Fruit fly (Drosophila melanogaster) whole organism, embryonic: ENCODE measurements around the gene CG33235.

Source experiments
- B-H2 ChIP-seq: fragments of 200-800 bp; sonication (Bioruptor generic); optimal IDR thresholded peaks from 2 replicates; lab custom pipeline; 2018; ENCODE audit warnings: missing biosample characterization, mild to moderate bottlenecking, missing genetic modification characterization
- BEAF-32 ChIP-seq: fragments of 200-800 bp; sonication (Bioruptor generic); optimal IDR thresholded peaks from 3 replicates; lab custom pipeline; 2017; ENCODE audit warnings: missing biosample characterization, missing genetic modification characterization, mild to moderate bottlenecking, moderate library complexity, missing genetic modification reagents
- C15 ChIP-seq: fragments of 200-800 bp; sonication (Bioruptor generic); IDR thresholded peaks from 3 replicates; pipeline ENCODE4 v1.3.6; 2022; ENCODE audit warnings: missing biosample characterization, missing genetic modification characterization
- CG11560 ChIP-seq: fragments of 200-800 bp; sonication (Bioruptor generic); IDR thresholded peaks from 3 replicates; pipeline ENCODE4 v1.3.6; 2022; ENCODE audit warnings: missing biosample characterization, missing genetic modification characterization
- CG12071 ChIP-seq: fragments of 200-800 bp; sonication (Bioruptor generic); optimal IDR thresholded peaks from 3 replicates; lab custom pipeline; 2018; ENCODE audit warnings: missing biosample characterization, mild to moderate bottlenecking, missing genetic modification characterization
- CG12104 ChIP-seq: fragments of 200-800 bp; sonication (Bioruptor generic); optimal IDR thresholded peaks from 3 replicates; lab custom pipeline; 2016; ENCODE audit warnings: missing biosample characterization, missing genetic modification characterization
- CG13123 ChIP-seq: fragments of 200-800 bp; sonication (Bioruptor generic); optimal IDR thresholded peaks from 2 replicates; lab custom pipeline; 2016; ENCODE audit warnings: missing biosample characterization, missing genetic modification characterization
- CG13775 ChIP-seq: fragments of 200-800 bp; sonication (Bioruptor generic); optimal IDR thresholded peaks from 3 replicates; lab custom pipeline; 2017; ENCODE audit warnings: missing biosample characterization, mild to moderate bottlenecking, missing genetic modification characterization
- CG14965 ChIP-seq: fragments of 200-800 bp; sonication (Bioruptor generic); optimal IDR thresholded peaks from 2 replicates; lab custom pipeline; 2016; ENCODE audit warnings: missing biosample characterization, missing genetic modification characterization, borderline replicate concordance
- CG15011 ChIP-seq: fragments of 200-800 bp; sonication (Bioruptor generic); optimal IDR thresholded peaks from 3 replicates; lab custom pipeline; 2018; ENCODE audit warnings: missing biosample characterization, mild to moderate bottlenecking, missing genetic modification characterization
- CG16779 ChIP-seq: fragments of 200-800 bp; sonication (Bioruptor generic); IDR thresholded peaks from 2 replicates; pipeline ENCODE4 v1.3.6; 2022; ENCODE audit warnings: missing biosample characterization, missing genetic modification characterization
- CG18262 ChIP-seq: fragments of 200-800 bp; optimal IDR thresholded peaks from 3 replicates; lab custom pipeline; 2019; ENCODE audit warnings: missing biosample characterization, mild to moderate bottlenecking, missing genetic modification characterization, moderate library complexity
- CG2199 ChIP-seq: fragments of 200-800 bp; sonication (Bioruptor generic); IDR thresholded peaks from 3 replicates; pipeline ENCODE4 v1.3.6; 2022; ENCODE audit warnings: missing biosample characterization, missing genetic modification characterization
- CG2678 ChIP-seq: fragments of 200-800 bp; sonication (Bioruptor generic); optimal IDR thresholded peaks from 3 replicates; lab custom pipeline; 2019; ENCODE audit warnings: missing biosample characterization, mild to moderate bottlenecking, missing genetic modification characterization, moderate library complexity
- CG2712 ChIP-seq: fragments of 200-800 bp; optimal IDR thresholded peaks from 3 replicates; lab custom pipeline; 2019; ENCODE audit warnings: missing biosample characterization, mild to moderate bottlenecking, missing genetic modification characterization, moderate library complexity
- CG6683 ChIP-seq: fragments of 200-800 bp; sonication (Bioruptor generic); optimal IDR thresholded peaks from 2 replicates; lab custom pipeline; 2017; ENCODE audit warnings: missing biosample characterization, mild to moderate bottlenecking, missing genetic modification characterization, missing genetic modification reagents
- CG8290 ChIP-seq, 3 experiments: fragments of 200-800 bp; sonication (Bioruptor generic); optimal IDR thresholded peaks; 2 replicates each; lab custom pipeline; 2016 to 2019; ENCODE audit warnings: missing biosample characterization in 3 of 3, missing genetic modification characterization in 3 of 3, mild to moderate bottlenecking in 2 of 3, moderate library complexity in 1 of 3
- CG9437 ChIP-seq: fragments of 200-800 bp; sonication (Bioruptor generic); optimal IDR thresholded peaks from 2 replicates; lab custom pipeline; 2018; ENCODE audit warnings: missing biosample characterization, mild to moderate bottlenecking, missing genetic modification characterization
- CG9876 ChIP-seq: fragments of 200-800 bp; sonication (Bioruptor generic); optimal IDR thresholded peaks from 2 replicates; lab custom pipeline; 2016; ENCODE audit warnings: missing biosample characterization, missing genetic modification characterization
- Deaf1 ChIP-seq: fragments of 200-800 bp; optimal IDR thresholded peaks from 3 replicates; lab custom pipeline; 2019; ENCODE audit warnings: missing biosample characterization, mild to moderate bottlenecking, missing genetic modification characterization, moderate library complexity
- Ets97D ChIP-seq: fragments of 200-800 bp; sonication (Bioruptor generic); optimal IDR thresholded peaks from 3 replicates; lab custom pipeline; 2016; ENCODE audit warnings: missing biosample characterization, missing genetic modification characterization
- Fer3 ChIP-seq: fragments of 200-800 bp; sonication (Bioruptor generic); optimal IDR thresholded peaks from 2 replicates; lab custom pipeline; 2018; ENCODE audit warnings: missing biosample characterization, mild to moderate bottlenecking, missing genetic modification characterization, moderate library complexity
- Mad ChIP-seq: fragments of 200-800 bp; sonication (Bioruptor generic); optimal IDR thresholded peaks from 2 replicates; lab custom pipeline; 2016; ENCODE audit warnings: missing biosample characterization, missing genetic modification characterization
- Max ChIP-seq: fragments of 200-800 bp; sonication (Bioruptor generic); optimal IDR thresholded peaks from 2 replicates; lab custom pipeline; 2016; ENCODE audit warnings: missing biosample characterization, mild to moderate bottlenecking, missing genetic modification characterization
- Spps ChIP-seq: fragments of 200-800 bp; sonication (Bioruptor generic); optimal IDR thresholded peaks from 2 replicates; lab custom pipeline; 2018; ENCODE audit warnings: missing biosample characterization, mild to moderate bottlenecking, missing genetic modification characterization
- YL-1 ChIP-seq: fragments of 200-800 bp; sonication (Bioruptor generic); optimal IDR thresholded peaks from 3 replicates; lab custom pipeline; 2017; ENCODE audit warnings: missing biosample characterization, mild to moderate bottlenecking, missing genetic modification characterization
- ara ChIP-seq: fragments of 200-800 bp; sonication (Bioruptor generic); IDR thresholded peaks from 2 replicates; pipeline ENCODE4 v1.3.6; 2022; ENCODE audit warnings: missing biosample characterization, missing genetic modification characterization
- cad ChIP-seq: fragments of >200 bp; optimal IDR thresholded peaks from 2 replicates; lab custom pipeline; 2017; ENCODE audit warnings: missing biosample characterization, missing genetic modification characterization
- chinmo ChIP-seq: fragments of 200-800 bp; sonication (Bioruptor generic); IDR thresholded peaks from 4 replicates; pipeline ENCODE4 v1.3.6; 2022; ENCODE audit warnings: missing biosample characterization, missing genetic modification characterization; ENCODE audit not compliant: partially characterized antibody
- chn ChIP-seq: fragments of 200-800 bp; sonication (Bioruptor generic); optimal IDR thresholded peaks from 2 replicates; lab custom pipeline; 2016; ENCODE audit warnings: missing biosample characterization, missing genetic modification characterization
- crc ChIP-seq: fragments of 200-800 bp; sonication (Bioruptor generic); optimal IDR thresholded peaks from 2 replicates; lab custom pipeline; 2016; ENCODE audit warnings: missing biosample characterization, missing genetic modification characterization
- fd102C ChIP-seq: fragments of 200-800 bp; sonication (Bioruptor generic); optimal IDR thresholded peaks from 2 replicates; lab custom pipeline; 2018; ENCODE audit warnings: missing biosample characterization, mild to moderate bottlenecking, missing genetic modification characterization, moderate library complexity
- gcm ChIP-seq: fragments of 200-800 bp; sonication (Bioruptor generic); optimal IDR thresholded peaks from 2 replicates; lab custom pipeline; 2019; ENCODE audit warnings: missing biosample characterization, mild to moderate bottlenecking, missing genetic modification characterization, moderate library complexity
- jigr1 ChIP-seq: fragments of 200-800 bp; sonication (Bioruptor generic); IDR thresholded peaks from 3 replicates; pipeline ENCODE4 v1.3.6; 2022; ENCODE audit warnings: missing biosample characterization, missing genetic modification characterization
- knrl ChIP-seq: fragments of 200-800 bp; sonication (Bioruptor generic); IDR thresholded peaks from 3 replicates; pipeline ENCODE4 v1.3.6; 2022; ENCODE audit warnings: missing biosample characterization, missing genetic modification characterization; ENCODE audit not compliant: partially characterized antibody
- lab ChIP-seq: fragments of 200-800 bp; sonication (Bioruptor generic); optimal IDR thresholded peaks from 3 replicates; lab custom pipeline; 2017; ENCODE audit warnings: missing biosample characterization, missing genetic modification characterization, mild to moderate bottlenecking, moderate library complexity, missing genetic modification reagents
- lilli ChIP-seq: fragments of 200-800 bp; sonication (Bioruptor generic); optimal IDR thresholded peaks from 3 replicates; lab custom pipeline; 2016; ENCODE audit warnings: missing biosample characterization, missing genetic modification characterization
- nerfin-2 ChIP-seq: fragments of 200-800 bp; sonication (Bioruptor generic); IDR thresholded peaks from 2 replicates; pipeline ENCODE4 v1.3.6; 2022; ENCODE audit warnings: missing biosample characterization, missing genetic modification characterization; ENCODE audit not compliant: partially characterized antibody
- nom ChIP-seq: fragments of 200-800 bp; sonication (Bioruptor generic); optimal IDR thresholded peaks from 2 replicates; lab custom pipeline; 2017; ENCODE audit warnings: missing biosample characterization, missing genetic modification characterization, mild to moderate bottlenecking, moderate library complexity, missing genetic modification reagents
- slou ChIP-seq: fragments of 200-800 bp; sonication (Bioruptor generic); optimal IDR thresholded peaks from 3 replicates; lab custom pipeline; 2016; ENCODE audit warnings: missing biosample characterization, missing genetic modification characterization
- slp2 ChIP-seq: fragments of 200-800 bp; sonication (Bioruptor generic); optimal IDR thresholded peaks from 2 replicates; lab custom pipeline; 2016; ENCODE audit warnings: missing biosample characterization, missing genetic modification characterization
- sob ChIP-seq: fragments of 200-800 bp; sonication (Bioruptor generic); IDR thresholded peaks from 2 replicates; pipeline ENCODE4 v1.3.6; 2022; ENCODE audit warnings: missing biosample characterization, missing genetic modification characterization
- sqz ChIP-seq: fragments of 200-800 bp; sonication (Bioruptor generic); optimal IDR thresholded peaks from 3 replicates; lab custom pipeline; 2018; ENCODE audit warnings: missing biosample characterization, mild to moderate bottlenecking, missing genetic modification characterization
- tgo ChIP-seq: fragments of 200-800 bp; sonication (Bioruptor generic); IDR thresholded peaks from 3 replicates; pipeline ENCODE4 v1.3.6; 2022; ENCODE audit warnings: missing biosample characterization, missing genetic modification characterization
- tin ChIP-seq: fragments of 200-800 bp; sonication (Bioruptor generic); optimal IDR thresholded peaks from 3 replicates; lab custom pipeline; 2016; ENCODE audit warnings: missing biosample characterization, missing genetic modification characterization
- tio ChIP-seq: fragments of 200-800 bp; sonication (Bioruptor generic); optimal IDR thresholded peaks from 2 replicates; lab custom pipeline; 2017; ENCODE audit warnings: missing biosample characterization, missing genetic modification characterization, inconsistent platforms
- trem ChIP-seq: fragments of 200-800 bp; optimal IDR thresholded peaks from 3 replicates; lab custom pipeline; 2019; ENCODE audit warnings: missing biosample characterization, mild to moderate bottlenecking, missing genetic modification characterization, moderate library complexity
- unpg ChIP-seq: fragments of 200-800 bp; sonication (Bioruptor generic); optimal IDR thresholded peaks from 3 replicates; lab custom pipeline; 2018; ENCODE audit warnings: missing biosample characterization, mild to moderate bottlenecking, missing genetic modification characterization, moderate library complexity

CG33235 gene

dm6 chrX:11449476-11450119 lies 41.8 kb downstream of the CG33235 start (continued):
- TF ChIP-seq sob (GFP tag; lab: Robert Waterston, UW) (peak; percentile 85), nerfin-2 (no peak), fd102C (GFP tag; lab: Kevin White, UChicago) (peak; percentile 50), Spps (tag; lab: Kevin White, UChicago) (peak; percentile 33), CG15011 (GFP tag; lab: Kevin White, UChicago) (peak; percentile 60), lab (GFP tag; lab: Kevin White, UChicago) (peak; percentile 92), crc (GFP tag; lab: Kevin White, UChicago) (peak; percentile 60), CG9437 (GFP tag; lab: Kevin White, UChicago) (peak; percentile 59), B-H2 (GFP tag; lab: Kevin White, UChicago) (peak; percentile 72), slou (GFP tag; lab: Kevin White, UChicago) (peak; percentile 27), CG8290 (GFP tag; optimal IDR thresholded peaks at IDR 0.05; lab: Kevin White, UChicago) (peak; percentile 48), CG8290 (tag; optimal IDR thresholded peaks at IDR 0.05; lab: Kevin White, UChicago) (peak in 1 of 2 experiments; percentile 97), CG2199 (GFP tag; lab: Robert Waterston, UW) (peak; percentile 80; the same call in 1 of the 3 replicates), ara (GFP tag; lab: Robert Waterston, UW) (peak; percentile 81), knrl (no peak), nom (GFP tag; lab: Kevin White, UChicago) (no peak), tin (peak; percentile 74), CG2712 (tag; lab: Kevin White, UChicago) (peak; percentile 82), jigr1 (GFP tag; lab: Robert Waterston, UW) (peak; percentile 63; the same call in 2 of the 3 replicates), chinmo (GFP tag; lab: Robert Waterston, UW) (0 out of 4 replicates have a peak, but pooled peaks have one; percentile 5), CG14965 (GFP tag; lab: Kevin White, UChicago) (peak; percentile 35), Max (peak; percentile 65), CG12104 (GFP tag; lab: Kevin White, UChicago) (peak; percentile 70), tgo (GFP tag; lab: Robert Waterston, UW) (peak; percentile 86), lilli (GFP tag; lab: Kevin White, UChicago) (peak; percentile 88), chn (GFP tag; lab: Kevin White, UChicago) (peak; percentile 71), CG9876 (GFP tag; lab: Kevin White, UChicago) (peak; percentile 83), CG2678 (tag; lab: Kevin White, UChicago) (peak; percentile 89), CG11560 (tag; lab: Robert Waterston, UW) (peak; percentile 79; the same call in 2 of the 3 replicates), unpg (peak; percentile 88), Ets97D (peak; percentile 42), CG18262 (tag; lab: Kevin White, UChicago) (peak; percentile 71), CG12071 (GFP tag; lab: Kevin White, UChicago) (peak; percentile 88), CG6683 (GFP tag; lab: Kevin White, UChicago) (peak; percentile 50), YL-1 (GFP tag; lab: Kevin White, UChicago) (peak; percentile 13), gcm (peak; percentile 56), Deaf1 (tag; lab: Kevin White, UChicago) (peak; percentile 55), tio (GFP tag; lab: Kevin White, UChicago) (peak; percentile 77), Mad (GFP tag; lab: Kevin White, UChicago) (peak; percentile 80), CG13775 (GFP tag; lab: Kevin White, UChicago) (peak; percentile 64), sqz (GFP tag; lab: Kevin White, UChicago) (peak; percentile 78), C15 (0 out of 3 replicates have a peak, but pooled peaks have one; percentile 38), cad (GFP tag; lab: Kevin White, UChicago) (no peak), Fer3 (tag; lab: Kevin White, UChicago) (peak; percentile 88), slp2 (peak; percentile 68), CG16779 (GFP tag; lab: Robert Waterston, UW) (peak; percentile 64; the same call in 1 of the 2 replicates), CG13123 (GFP tag; lab: Kevin White, UChicago) (peak; percentile 57), trem (peak; percentile 52), BEAF-32 (GFP tag; lab: Kevin White, UChicago) (no peak)
